Fruit fly (Drosophila melanogaster) whole organism, embryonic: ENCODE data around the gene CG46312.

Experiments used
- Abd-B ChIP-seq: fragments of 200-800 bp; sonication (Bioruptor generic); optimal IDR thresholded peaks from 2 replicates; lab custom pipeline; 2018; ENCODE audit warnings: missing biosample characterization, mild to moderate bottlenecking, missing genetic modification characterization, moderate library complexity
- CG1024 ChIP-seq: fragments of 200-800 bp; sonication (Bioruptor generic); IDR thresholded peaks from 2 replicates; pipeline ENCODE4 v1.3.6; 2022; ENCODE audit warnings: missing biosample characterization, missing genetic modification characterization
- CG12219 ChIP-seq: fragments of 200-800 bp; sonication (Bioruptor generic); optimal IDR thresholded peaks from 3 replicates; lab custom pipeline; 2018; ENCODE audit warnings: missing biosample characterization, mild to moderate bottlenecking, missing genetic modification characterization
- CG14014 ChIP-seq: fragments of 200-800 bp; sonication (Bioruptor generic); IDR thresholded peaks from 2 replicates; pipeline ENCODE4 v1.3.6; 2022; ENCODE audit warnings: missing biosample characterization, missing genetic modification characterization
- CG14965 ChIP-seq: fragments of 200-800 bp; sonication (Bioruptor generic); optimal IDR thresholded peaks from 2 replicates; lab custom pipeline; 2016; ENCODE audit warnings: missing biosample characterization, missing genetic modification characterization, borderline replicate concordance
- CG16815 ChIP-seq: fragments of 200-800 bp; sonication (Bioruptor generic); optimal IDR thresholded peaks from 3 replicates; lab custom pipeline; 2017; ENCODE audit warnings: missing biosample characterization, mild to moderate bottlenecking, missing genetic modification characterization
- CG17361 ChIP-seq: fragments of 200-800 bp; sonication (Bioruptor generic); IDR thresholded peaks from 3 replicates; pipeline ENCODE4 v1.3.6; 2022; ENCODE audit warnings: missing biosample characterization, missing genetic modification characterization
- CG30020 ChIP-seq: fragments of 200-800 bp; optimal IDR thresholded peaks from 2 replicates; lab custom pipeline; 2019; ENCODE audit warnings: missing biosample characterization, mild to moderate bottlenecking, missing genetic modification characterization, moderate library complexity
- CG4404 ChIP-seq: fragments of 200-800 bp; sonication (Bioruptor generic); IDR thresholded peaks from 2 replicates; pipeline ENCODE4 v1.3.6; 2022; ENCODE audit warnings: missing biosample characterization, missing genetic modification characterization
- CG7556 ChIP-seq: fragments of 200-800 bp; sonication (Bioruptor generic); optimal IDR thresholded peaks from 2 replicates; lab custom pipeline; 2017; ENCODE audit warnings: missing biosample characterization, mild to moderate bottlenecking, missing genetic modification characterization
- Dp ChIP-seq: fragments of 200-800 bp; sonication (Bioruptor generic); optimal IDR thresholded peaks from 2 replicates; lab custom pipeline; 2018; ENCODE audit warnings: missing biosample characterization, mild to moderate bottlenecking, missing genetic modification characterization, moderate library complexity
- Dref ChIP-seq: fragments of 200-800 bp; sonication (Bioruptor generic); IDR thresholded peaks from 2 replicates; pipeline ENCODE4 v1.3.6; 2022; ENCODE audit warnings: missing biosample characterization, missing genetic modification characterization
- E2f2 ChIP-seq: fragments of 200-800 bp; sonication (Bioruptor generic); IDR thresholded peaks from 2 replicates; pipeline ENCODE4 v1.3.6; 2022; ENCODE audit warnings: missing biosample characterization, missing genetic modification characterization
- Hr78 ChIP-seq, 2 experiments: fragments of 200-800 bp in 1 of 2; fragments of >200 bp in 1 of 2; sonication (Bioruptor generic) in 1 of 2; optimal IDR thresholded peaks; 2 replicates each; lab custom pipeline; 2017 to 2019; ENCODE audit warnings: missing biosample characterization in 2 of 2, missing genetic modification characterization in 2 of 2, mild to moderate bottlenecking in 1 of 2, moderate library complexity in 1 of 2
- Max ChIP-seq: fragments of 200-800 bp; sonication (Bioruptor generic); optimal IDR thresholded peaks from 2 replicates; lab custom pipeline; 2016; ENCODE audit warnings: missing biosample characterization, mild to moderate bottlenecking, missing genetic modification characterization
- Opbp ChIP-seq: fragments of 200-800 bp; sonication (Bioruptor generic); IDR thresholded peaks from 3 replicates; pipeline ENCODE4 v1.3.6; 2022; ENCODE audit warnings: missing biosample characterization, missing genetic modification characterization; ENCODE audit not compliant: partially characterized antibody
- Poxn ChIP-seq: fragments of 200-800 bp; sonication (Bioruptor generic); IDR thresholded peaks from 2 replicates; pipeline ENCODE4 v1.3.6; 2022; ENCODE audit warnings: missing biosample characterization, missing genetic modification characterization
- Sry-δ ChIP-seq: fragments of 200-800 bp; sonication (Bioruptor generic); optimal IDR thresholded peaks from 2 replicates; lab custom pipeline; 2016; ENCODE audit warnings: missing biosample characterization, missing genetic modification characterization
- corto ChIP-seq: fragments of 200-800 bp; sonication (Bioruptor generic); optimal IDR thresholded peaks from 2 replicates; lab custom pipeline; 2016; ENCODE audit warnings: missing biosample characterization, mild to moderate bottlenecking, missing genetic modification characterization, moderate library complexity
- cwo ChIP-seq: fragments of 200-800 bp; sonication (Bioruptor generic); optimal IDR thresholded peaks from 3 replicates; lab custom pipeline; 2017; ENCODE audit warnings: missing biosample characterization, missing genetic modification characterization, mild to moderate bottlenecking, moderate library complexity, missing genetic modification reagents
- dati ChIP-seq: fragments of 200-800 bp; sonication (Bioruptor generic); IDR thresholded peaks from 2 replicates; pipeline ENCODE4 v1.3.6; 2022; ENCODE audit warnings: missing biosample characterization, missing genetic modification characterization
- esg ChIP-seq: fragments of 200-800 bp; sonication (Bioruptor generic); conservative IDR thresholded peaks from 2 replicates; pipeline ENCODE4 v1.3.6; 2022; ENCODE audit warnings: missing biosample characterization, missing genetic modification characterization
- fru ChIP-seq: fragments of >200 bp; optimal IDR thresholded peaks from 2 replicates; lab custom pipeline; 2017
- gce ChIP-seq: fragments of 200-800 bp; sonication (Bioruptor generic); IDR thresholded peaks from 3 replicates; pipeline ENCODE4 v1.3.6; 2022; ENCODE audit warnings: missing biosample characterization, missing genetic modification characterization
- gcm2 ChIP-seq: fragments of 200-800 bp; sonication (Bioruptor generic); optimal IDR thresholded peaks from 2 replicates; lab custom pipeline; 2016; ENCODE audit warnings: missing biosample characterization, missing genetic modification characterization
- gfzf ChIP-seq: fragments of 200-800 bp; sonication (Bioruptor generic); optimal IDR thresholded peaks from 2 replicates; lab custom pipeline; 2016; ENCODE audit warnings: missing biosample characterization, mild to moderate bottlenecking, missing genetic modification characterization, moderate library complexity
- her ChIP-seq: fragments of 200-800 bp; sonication (Bioruptor generic); optimal IDR thresholded peaks from 2 replicates; lab custom pipeline; 2016; ENCODE audit warnings: missing biosample characterization, missing genetic modification characterization
- lmd ChIP-seq: fragments of 200-800 bp; sonication (Bioruptor generic); IDR thresholded peaks from 2 replicates; pipeline ENCODE4 v1.3.6; 2022; ENCODE audit warnings: missing biosample characterization, missing genetic modification characterization
- mam ChIP-seq: fragments of 200-800 bp; sonication (Bioruptor generic); optimal IDR thresholded peaks from 3 replicates; lab custom pipeline; 2016; ENCODE audit warnings: missing biosample characterization, missing genetic modification characterization
- nau ChIP-seq: fragments of 200-800 bp; sonication (Bioruptor generic); optimal IDR thresholded peaks from 3 replicates; lab custom pipeline; 2017; ENCODE audit warnings: missing biosample characterization, mild to moderate bottlenecking, missing genetic modification characterization, missing genetic modification reagents
- pfk ChIP-seq: fragments of 200-800 bp; sonication (Bioruptor generic); optimal IDR thresholded peaks from 2 replicates; lab custom pipeline; 2018; ENCODE audit warnings: missing biosample characterization, mild to moderate bottlenecking, missing genetic modification characterization, moderate library complexity
- pho ChIP-seq: fragments of 200-800 bp; sonication (Bioruptor generic); optimal IDR thresholded peaks from 2 replicates; lab custom pipeline; 2016; ENCODE audit warnings: missing biosample characterization, missing genetic modification characterization
- pzg ChIP-seq: fragments of 200-800 bp; sonication (Bioruptor generic); optimal IDR thresholded peaks from 3 replicates; lab custom pipeline; 2018; ENCODE audit warnings: missing biosample characterization, mild to moderate bottlenecking, missing genetic modification characterization, moderate library complexity
- ranshi ChIP-seq: fragments of 200-800 bp; sonication (Bioruptor generic); IDR thresholded peaks from 2 replicates; pipeline ENCODE4 v1.3.6; 2022; ENCODE audit warnings: missing biosample characterization, missing genetic modification characterization
- sisA ChIP-seq: fragments of 200-800 bp; sonication (Bioruptor generic); IDR thresholded peaks from 2 replicates; pipeline ENCODE4 v1.3.6; 2022; ENCODE audit warnings: missing biosample characterization, missing genetic modification characterization
- slbo ChIP-seq: fragments of 200-800 bp; sonication (Bioruptor generic); IDR thresholded peaks from 2 replicates; pipeline ENCODE4 v1.3.6; 2022; ENCODE audit warnings: missing biosample characterization, missing genetic modification characterization
- slp2 ChIP-seq: fragments of 200-800 bp; sonication (Bioruptor generic); optimal IDR thresholded peaks from 2 replicates; lab custom pipeline; 2016; ENCODE audit warnings: missing biosample characterization, missing genetic modification characterization
- stc ChIP-seq: fragments of 200-800 bp; sonication (Bioruptor generic); IDR thresholded peaks from 2 replicates; pipeline ENCODE4 v1.3.6; 2022; ENCODE audit warnings: missing biosample characterization, missing genetic modification characterization
- tgo ChIP-seq: fragments of 200-800 bp; sonication (Bioruptor generic); IDR thresholded peaks from 3 replicates; pipeline ENCODE4 v1.3.6; 2022; ENCODE audit warnings: missing biosample characterization, missing genetic modification characterization
- wor ChIP-seq: fragments of 200-800 bp; sonication (Bioruptor generic); IDR thresholded peaks from 2 replicates; pipeline ENCODE4 v1.3.6; 2022; ENCODE audit warnings: missing biosample characterization, missing genetic modification characterization

Gene CG46312

DNA sequence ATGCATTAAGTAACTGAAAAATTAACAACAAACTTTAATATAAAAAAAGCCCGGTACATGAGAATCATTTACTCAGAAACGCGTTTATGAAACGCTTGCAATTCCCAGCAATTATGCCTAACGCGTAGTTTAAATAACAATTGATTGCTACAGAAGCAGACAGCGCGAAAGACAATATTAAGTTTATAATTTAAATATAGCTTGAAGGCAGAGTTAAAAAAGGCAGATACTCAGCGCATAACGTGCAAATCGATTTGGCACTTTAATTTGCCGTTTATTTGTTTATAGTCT lies 50.9 kb downstream of the CG46312 start, which contains the start of gene CG8924:
TSS of gene CG8924 (plus strand) at position 122 of the 291 bp plus-strand sequence.
- TF ChIP-seq fru (lab: Kevin White, UChicago) = no peak
- TF ChIP-seq gce (GFP tag; lab: Robert Waterston, UW) = no peak
- no peak for TF ChIP-seq pho
- TF ChIP-seq tgo (GFP tag; lab: Robert Waterston, UW) = no peak
- TF ChIP-seq pzg (GFP tag; lab: Kevin White, UChicago) = peak; percentile 9
- no peak for TF ChIP-seq CG12219 (GFP tag; lab: Kevin White, UChicago)
- TF ChIP-seq slbo (GFP tag; lab: Robert Waterston, UW) = no peak
- 0 out of 3 replicates have a peak, but pooled peaks have one; percentile 8 for TF ChIP-seq CG17361
- no peak for TF ChIP-seq CG7556 (GFP tag; lab: Kevin White, UChicago)
- no peak for TF ChIP-seq Poxn (GFP tag; lab: Robert Waterston, UW)
- TF ChIP-seq Opbp (GFP tag; lab: Robert Waterston, UW) = 0 out of 3 replicates have a peak, but pooled peaks have one; percentile 26
- TF ChIP-seq nau (GFP tag; lab: Kevin White, UChicago) = no peak
- TF ChIP-seq gcm2 (GFP tag; lab: Kevin White, UChicago) = no peak
- no peak for TF ChIP-seq wor
- no peak for TF ChIP-seq cwo (GFP tag; lab: Kevin White, UChicago)
- no peak for TF ChIP-seq CG14014 (GFP tag; lab: Robert Waterston, UW)
- TF ChIP-seq ranshi (GFP tag; lab: Robert Waterston, UW) = no peak
- TF ChIP-seq Sry-δ = no peak
- TF ChIP-seq Dp (GFP tag; lab: Kevin White, UChicago) = peak; percentile 42
- peak; percentile 40 for TF ChIP-seq Dref (GFP tag; lab: Robert Waterston, UW)
- peak; percentile 58 for TF ChIP-seq pfk (GFP tag; lab: Kevin White, UChicago)
- peak; percentile 61 for TF ChIP-seq gfzf (GFP tag; lab: Kevin White, UChicago)
- TF ChIP-seq sisA (GFP tag; lab: Robert Waterston, UW) = no peak
- no peak for TF ChIP-seq slp2 (GFP tag; lab: Kevin White, UChicago)
- TF ChIP-seq lmd = no peak
- TF ChIP-seq stc (GFP tag; lab: Robert Waterston, UW) = no peak
- TF ChIP-seq Abd-B (GFP tag; lab: Kevin White, UChicago) = no peak
- TF ChIP-seq mam (GFP tag; lab: Kevin White, UChicago) = no peak
- TF ChIP-seq CG30020 (tag; lab: Kevin White, UChicago) = peak; percentile 83
- peak; percentile 43; the same call in 1 of the 2 replicates for TF ChIP-seq CG1024 (GFP tag; lab: Robert Waterston, UW)
- TF ChIP-seq Max (GFP tag; lab: Kevin White, UChicago) = no peak
- TF ChIP-seq Hr78 (GFP tag; optimal IDR thresholded peaks at IDR 0.05; lab: Kevin White, UChicago) = no peak
- no peak for TF ChIP-seq CG16815 (GFP tag; lab: Kevin White, UChicago)
- TF ChIP-seq corto (GFP tag; lab: Kevin White, UChicago) = no peak
- peak; percentile 52 for TF ChIP-seq E2f2 (GFP tag; lab: Robert Waterston, UW)
- peak; percentile 98 for TF ChIP-seq her (GFP tag; lab: Kevin White, UChicago)
- no peak for TF ChIP-seq dati (GFP tag; lab: Robert Waterston, UW)
- TF ChIP-seq CG4404 = no peak
- TF ChIP-seq esg = no peak
- no peak for TF ChIP-seq CG14965 (GFP tag; lab: Kevin White, UChicago)
